Fruit fly (Drosophila melanogaster) whole organism, embryonic: ENCODE results near the gene CG17698.
A peak's percentile ranks its signal among the peaks of the same experiment; 100 is the strongest.

Experiments used
- Aef1 ChIP-seq: fragments of 200-800 bp; sonication (Bioruptor generic); IDR thresholded peaks from 3 replicates; pipeline ENCODE4 v1.3.6; 2022; ENCODE audit warnings: missing biosample characterization, missing genetic modification characterization
- BEAF-32 ChIP-seq: fragments of 200-800 bp; sonication (Bioruptor generic); optimal IDR thresholded peaks from 3 replicates; lab custom pipeline; 2017; ENCODE audit warnings: missing biosample characterization, missing genetic modification characterization, mild to moderate bottlenecking, moderate library complexity, missing genetic modification reagents
- Bgb ChIP-seq: fragments of 200-800 bp; sonication (Bioruptor generic); IDR thresholded peaks from 2 replicates; pipeline ENCODE4 v1.3.6; 2022; ENCODE audit warnings: missing biosample characterization, missing genetic modification characterization; ENCODE audit not compliant: partially characterized antibody
- CG1024 ChIP-seq: fragments of 200-800 bp; sonication (Bioruptor generic); IDR thresholded peaks from 2 replicates; pipeline ENCODE4 v1.3.6; 2022; ENCODE audit warnings: missing biosample characterization, missing genetic modification characterization
- CG10321 ChIP-seq: fragments of 200-800 bp; sonication (Bioruptor generic); IDR thresholded peaks from 2 replicates; pipeline ENCODE4 v1.3.6; 2022; ENCODE audit warnings: missing biosample characterization, missing genetic modification characterization
- CG10543 ChIP-seq: fragments of 200-800 bp; sonication (Bioruptor generic); optimal IDR thresholded peaks from 3 replicates; lab custom pipeline; 2017; ENCODE audit warnings: missing biosample characterization, mild to moderate bottlenecking, missing genetic modification characterization, moderate library complexity
- CG11723 ChIP-seq: fragments of 200-800 bp; sonication (Bioruptor generic); optimal IDR thresholded peaks from 2 replicates; lab custom pipeline; 2017; ENCODE audit warnings: missing biosample characterization, mild to moderate bottlenecking, missing genetic modification characterization
- CG15011 ChIP-seq: fragments of 200-800 bp; sonication (Bioruptor generic); optimal IDR thresholded peaks from 3 replicates; lab custom pipeline; 2018; ENCODE audit warnings: missing biosample characterization, mild to moderate bottlenecking, missing genetic modification characterization
- CG15073 ChIP-seq: fragments of 200-800 bp; sonication (Bioruptor generic); optimal IDR thresholded peaks from 2 replicates; lab custom pipeline; 2016; ENCODE audit warnings: missing biosample characterization, missing genetic modification characterization
- CG15696 ChIP-seq: fragments of 200-800 bp; sonication (Bioruptor generic); optimal IDR thresholded peaks from 2 replicates; lab custom pipeline; 2019; ENCODE audit warnings: missing biosample characterization, mild to moderate bottlenecking, missing genetic modification characterization, moderate library complexity
- CG1603 ChIP-seq: fragments of 200-800 bp; sonication (Bioruptor generic); optimal IDR thresholded peaks from 2 replicates; lab custom pipeline; 2019; ENCODE audit warnings: missing biosample characterization, mild to moderate bottlenecking, missing genetic modification characterization, moderate library complexity
- CG17802 ChIP-seq: fragments of 200-800 bp; sonication (Bioruptor generic); optimal IDR thresholded peaks from 2 replicates; lab custom pipeline; 2018; ENCODE audit warnings: missing biosample characterization, mild to moderate bottlenecking, missing genetic modification characterization, moderate library complexity
- CG17912 ChIP-seq: fragments of 200-800 bp; sonication (Bioruptor generic); optimal IDR thresholded peaks from 2 replicates; lab custom pipeline; 2018; ENCODE audit warnings: missing biosample characterization, mild to moderate bottlenecking, missing genetic modification characterization
- CG18011 ChIP-seq: fragments of 200-800 bp; sonication (Bioruptor generic); optimal IDR thresholded peaks from 2 replicates; lab custom pipeline; 2017; ENCODE audit warnings: missing biosample characterization, missing genetic modification characterization, mild to moderate bottlenecking, moderate library complexity, missing genotype
- CG18764 ChIP-seq: fragments of 200-800 bp; sonication (Bioruptor generic); optimal IDR thresholded peaks from 3 replicates; lab custom pipeline; 2016; ENCODE audit warnings: missing biosample characterization, missing genetic modification characterization
- CG30020 ChIP-seq: fragments of 200-800 bp; optimal IDR thresholded peaks from 2 replicates; lab custom pipeline; 2019; ENCODE audit warnings: missing biosample characterization, mild to moderate bottlenecking, missing genetic modification characterization, moderate library complexity
- CG43689 ChIP-seq: fragments of 200-800 bp; sonication (Bioruptor generic); IDR thresholded peaks from 2 replicates; pipeline ENCODE4 v1.3.6; 2022; ENCODE audit warnings: missing biosample characterization, missing genetic modification characterization
- CG8089 ChIP-seq: fragments of 200-800 bp; sonication (Bioruptor generic); optimal IDR thresholded peaks from 3 replicates; lab custom pipeline; 2016; ENCODE audit warnings: missing biosample characterization, missing genetic modification characterization
- CG9727 ChIP-seq: fragments of 200-800 bp; sonication (Bioruptor generic); optimal IDR thresholded peaks from 3 replicates; lab custom pipeline; 2017; ENCODE audit warnings: missing biosample characterization, mild to moderate bottlenecking, missing genetic modification characterization
- Deaf1 ChIP-seq: fragments of 200-800 bp; optimal IDR thresholded peaks from 3 replicates; lab custom pipeline; 2019; ENCODE audit warnings: missing biosample characterization, mild to moderate bottlenecking, missing genetic modification characterization, moderate library complexity
- Dll ChIP-seq: fragments of 200-800 bp; sonication (Bioruptor generic); IDR thresholded peaks from 4 replicates; pipeline ENCODE4 v1.3.6; 2022; ENCODE audit warnings: missing biosample characterization, missing genetic modification characterization; ENCODE audit not compliant: partially characterized antibody
- Dp ChIP-seq: fragments of 200-800 bp; sonication (Bioruptor generic); optimal IDR thresholded peaks from 2 replicates; lab custom pipeline; 2018; ENCODE audit warnings: missing biosample characterization, mild to moderate bottlenecking, missing genetic modification characterization, moderate library complexity
- Elba2 ChIP-seq: fragments of 200-800 bp; sonication (Bioruptor generic); optimal IDR thresholded peaks from 3 replicates; lab custom pipeline; 2016; ENCODE audit warnings: missing biosample characterization, missing genetic modification characterization
- Ets65A ChIP-seq: fragments of 200-800 bp; sonication (Bioruptor generic); peaks from one replicate; lab custom pipeline; 2016; ENCODE audit warnings: missing biosample characterization, missing genetic modification characterization
- Fer3 ChIP-seq: fragments of 200-800 bp; sonication (Bioruptor generic); optimal IDR thresholded peaks from 2 replicates; lab custom pipeline; 2018; ENCODE audit warnings: missing biosample characterization, mild to moderate bottlenecking, missing genetic modification characterization, moderate library complexity
- MTF-1 ChIP-seq: fragments of 200-800 bp; sonication (Bioruptor generic); optimal IDR thresholded peaks from 2 replicates; lab custom pipeline; 2018; ENCODE audit warnings: missing biosample characterization, mild to moderate bottlenecking, missing genetic modification characterization, borderline replicate concordance
- Opbp ChIP-seq: fragments of 200-800 bp; sonication (Bioruptor generic); IDR thresholded peaks from 3 replicates; pipeline ENCODE4 v1.3.6; 2022; ENCODE audit warnings: missing biosample characterization, missing genetic modification characterization; ENCODE audit not compliant: partially characterized antibody
- Pdp1 ChIP-seq, 2 experiments: fragments of 200-800 bp; sonication (Bioruptor generic); optimal IDR thresholded peaks; 3 replicates each; lab custom pipeline; 2016; ENCODE audit warnings: missing biosample characterization in 2 of 2, missing genetic modification characterization in 2 of 2, mild to moderate bottlenecking in 1 of 2, moderate library complexity in 1 of 2
- crp ChIP-seq, 2 experiments: fragments of 200-800 bp; sonication (Bioruptor generic); optimal IDR thresholded peaks; 2 replicates in 1 of 2; 3 replicates in 1 of 2; lab custom pipeline; 2017; ENCODE audit warnings: missing biosample characterization in 2 of 2, missing genetic modification characterization in 2 of 2, mild to moderate bottlenecking in 1 of 2, moderate library complexity in 1 of 2
- da ChIP-seq: fragments of 200-800 bp; sonication (Bioruptor generic); optimal IDR thresholded peaks from 2 replicates; lab custom pipeline; 2016; ENCODE audit warnings: missing biosample characterization, missing genetic modification characterization
- dimm ChIP-seq: fragments of 200-800 bp; sonication (Bioruptor generic); IDR thresholded peaks from 2 replicates; pipeline ENCODE4 v1.3.6; 2022; ENCODE audit warnings: missing biosample characterization, missing genetic modification characterization
- dmrt11E ChIP-seq: fragments of 200-800 bp; sonication (Bioruptor generic); optimal IDR thresholded peaks from 3 replicates; lab custom pipeline; 2018; ENCODE audit warnings: missing biosample characterization, mild to moderate bottlenecking, missing genetic modification characterization, moderate library complexity
- exex ChIP-seq: fragments of 200-800 bp; sonication (Bioruptor generic); optimal IDR thresholded peaks from 4 replicates; lab custom pipeline; 2018; ENCODE audit warnings: missing biosample characterization, mild to moderate bottlenecking, missing genetic modification characterization, moderate library complexity
- gem ChIP-seq: fragments of 200-800 bp; sonication (Bioruptor generic); optimal IDR thresholded peaks from 2 replicates; lab custom pipeline; 2019; ENCODE audit warnings: missing biosample characterization, mild to moderate bottlenecking, missing genetic modification characterization, moderate library complexity
- mld ChIP-seq: fragments of 200-800 bp; sonication (Bioruptor generic); IDR thresholded peaks from 3 replicates; pipeline ENCODE4 v1.3.6; 2022; ENCODE audit warnings: missing biosample characterization, missing genetic modification characterization; ENCODE audit not compliant: partially characterized antibody
- oc ChIP-seq: fragments of 200-800 bp; sonication (Bioruptor generic); optimal IDR thresholded peaks from 2 replicates; lab custom pipeline; 2018; ENCODE audit warnings: missing biosample characterization, mild to moderate bottlenecking, missing genetic modification characterization, moderate library complexity
- pita ChIP-seq: fragments of 200-800 bp; sonication (Bioruptor generic); optimal IDR thresholded peaks from 2 replicates; lab custom pipeline; 2017; ENCODE audit warnings: missing biosample characterization, mild to moderate bottlenecking, missing genetic modification characterization
- ranshi ChIP-seq: fragments of 200-800 bp; sonication (Bioruptor generic); IDR thresholded peaks from 2 replicates; pipeline ENCODE4 v1.3.6; 2022; ENCODE audit warnings: missing biosample characterization, missing genetic modification characterization
- sisA ChIP-seq: fragments of 200-800 bp; sonication (Bioruptor generic); IDR thresholded peaks from 2 replicates; pipeline ENCODE4 v1.3.6; 2022; ENCODE audit warnings: missing biosample characterization, missing genetic modification characterization
- so ChIP-seq: fragments of 200-800 bp; sonication (Bioruptor generic); IDR thresholded peaks from 3 replicates; pipeline ENCODE4 v1.3.6; 2022; ENCODE audit warnings: missing biosample characterization, missing genetic modification characterization
- ssp ChIP-seq: fragments of 200-800 bp; sonication (Bioruptor generic); IDR thresholded peaks from 2 replicates; pipeline ENCODE4 v1.3.6; 2022; ENCODE audit warnings: missing biosample characterization, missing genetic modification characterization

Gene CG17698

DNA sequence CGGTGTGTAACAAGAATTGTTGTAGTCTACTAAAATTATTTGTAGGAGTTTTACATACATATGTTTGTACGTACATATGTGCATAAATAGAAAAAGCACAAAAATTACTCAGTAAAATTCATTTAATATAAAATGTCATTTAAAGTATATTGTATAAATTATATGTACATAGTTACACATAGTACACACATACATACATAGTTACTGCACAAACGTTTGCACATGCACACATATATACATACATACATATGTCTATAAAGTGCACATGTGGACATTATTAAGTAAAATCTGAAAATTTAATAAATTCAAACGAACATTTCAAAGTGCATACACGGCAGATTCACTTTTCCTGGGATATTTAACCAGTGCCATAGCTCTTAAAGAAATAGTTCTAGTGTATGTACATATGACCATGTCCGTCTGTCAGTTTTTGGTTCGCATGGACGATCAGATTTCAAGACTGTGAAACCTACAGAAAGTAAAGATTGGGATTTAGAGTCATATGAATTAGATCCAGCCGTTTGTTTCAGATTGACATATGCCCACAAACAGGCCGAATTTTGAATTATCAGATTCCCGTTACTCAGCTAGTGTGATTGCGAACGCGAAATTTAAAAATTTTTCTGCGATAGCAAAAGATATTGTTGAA, 547 bp downstream of the CG17698 start:
- TF ChIP-seq CG10321 (GFP tag; lab: Robert Waterston, UW) (no peak), ranshi (GFP tag; lab: Robert Waterston, UW) (no peak), CG18011 (GFP tag; lab: Kevin White, UChicago) (no peak), BEAF-32 (GFP tag; lab: Kevin White, UChicago) (no peak), pita (GFP tag; lab: Kevin White, UChicago) (no peak), CG10543 (GFP tag; lab: Kevin White, UChicago) (no peak), CG18764 (GFP tag; lab: Kevin White, UChicago) (peak; percentile 95), CG15073 (GFP tag; lab: Kevin White, UChicago) (no peak), CG17912 (GFP tag; lab: Kevin White, UChicago) (no peak), Opbp (GFP tag; lab: Robert Waterston, UW) (0 out of 3 replicates have a peak, but pooled peaks have one; percentile 14), da (GFP tag; lab: Kevin White, UChicago) (no peak), CG8089 (peak; percentile 72), gem (tag; lab: Kevin White, UChicago) (peak; percentile 23), dmrt11E (tag; lab: Kevin White, UChicago) (no peak), Pdp1 (GFP tag; optimal IDR thresholded peaks at IDR 0.05; lab: Kevin White, UChicago) (no peak), so (no peak), sisA (GFP tag; lab: Robert Waterston, UW) (no peak), mld (no peak), CG1603 (tag; lab: Kevin White, UChicago) (peak; percentile 74), Elba2 (no peak), Dll (no peak), CG30020 (tag; lab: Kevin White, UChicago) (peak; percentile 91), Dp (GFP tag; lab: Kevin White, UChicago) (no peak), exex (tag; lab: Kevin White, UChicago) (no peak), CG11723 (GFP tag; lab: Kevin White, UChicago) (peak; percentile 11), dimm (GFP tag; lab: Robert Waterston, UW) (no peak), Aef1 (GFP tag; lab: Robert Waterston, UW) (no peak), ssp (GFP tag; lab: Robert Waterston, UW) (peak; percentile 41), Deaf1 (tag; lab: Kevin White, UChicago) (no peak), CG15011 (no peak), CG43689 (no peak), crp (GFP tag; optimal IDR thresholded peaks at IDR 0.05; lab: Kevin White, UChicago) (no peak), Ets65A (peak; percentile 26), MTF-1 (no peak), Fer3 (tag; lab: Kevin White, UChicago) (no peak), oc (tag; lab: Kevin White, UChicago) (no peak), CG9727 (no peak), CG1024 (GFP tag; lab: Robert Waterston, UW) (peak; percentile 85), CG17802 (tag; lab: Kevin White, UChicago) (peak; percentile 47), CG15696 (tag; lab: Kevin White, UChicago) (peak; percentile 78), Bgb (GFP tag; lab: Robert Waterston, UW) (no peak)
